Fruit fly (Drosophila melanogaster) whole organism, embryonic: ENCODE measurements around the gene MCTS1.

ENCODE experiments used
- CG11695 ChIP-seq: fragments of 200-800 bp; sonication (Bioruptor generic); IDR thresholded peaks from 3 replicates; pipeline ENCODE4 v1.3.6; 2022; ENCODE audit warnings: missing biosample characterization, missing genetic modification characterization
- CG18599 ChIP-seq: fragments of 200-800 bp; sonication (Bioruptor generic); optimal IDR thresholded peaks from 3 replicates; lab custom pipeline; 2017; ENCODE audit warnings: missing biosample characterization, missing genetic modification characterization, mild to moderate bottlenecking, moderate library complexity, missing genetic modification reagents
- CG2678 ChIP-seq: fragments of 200-800 bp; sonication (Bioruptor generic); optimal IDR thresholded peaks from 3 replicates; lab custom pipeline; 2019; ENCODE audit warnings: missing biosample characterization, mild to moderate bottlenecking, missing genetic modification characterization, moderate library complexity
- CG34376 ChIP-seq: fragments of 200-800 bp; sonication (Bioruptor generic); optimal IDR thresholded peaks from 2 replicates; lab custom pipeline; 2018; ENCODE audit warnings: missing biosample characterization, mild to moderate bottlenecking, missing genetic modification characterization
- CG6689 ChIP-seq: fragments of 200-800 bp; sonication (Bioruptor generic); IDR thresholded peaks from 2 replicates; pipeline ENCODE4 v1.3.6; 2022; ENCODE audit warnings: missing biosample characterization, missing genetic modification characterization
- CG8388 ChIP-seq: fragments of 200-800 bp; sonication (Bioruptor generic); optimal IDR thresholded peaks from 2 replicates; lab custom pipeline; 2019; ENCODE audit warnings: missing biosample characterization, mild to moderate bottlenecking, missing genetic modification characterization, moderate library complexity
- Chrac-16 ChIP-seq: fragments of 200-800 bp; sonication (Bioruptor generic); optimal IDR thresholded peaks from 3 replicates; lab custom pipeline; 2016; ENCODE audit warnings: missing biosample characterization, missing genetic modification characterization
- Hey ChIP-seq: fragments of 200-800 bp; sonication (Bioruptor generic); optimal IDR thresholded peaks from 3 replicates; lab custom pipeline; 2018; ENCODE audit warnings: missing biosample characterization, mild to moderate bottlenecking, missing genetic modification characterization
- HmgZ ChIP-seq: fragments of 200-800 bp; sonication (Bioruptor generic); optimal IDR thresholded peaks from 2 replicates; lab custom pipeline; 2018; ENCODE audit warnings: missing biosample characterization, mild to moderate bottlenecking, missing genetic modification characterization
- Hr78 ChIP-seq, 2 experiments: fragments of 200-800 bp in 1 of 2; fragments of >200 bp in 1 of 2; sonication (Bioruptor generic) in 1 of 2; optimal IDR thresholded peaks; 2 replicates each; lab custom pipeline; 2017 to 2019; ENCODE audit warnings: missing biosample characterization in 2 of 2, missing genetic modification characterization in 2 of 2, mild to moderate bottlenecking in 1 of 2, moderate library complexity in 1 of 2
- Mad ChIP-seq: fragments of 200-800 bp; sonication (Bioruptor generic); optimal IDR thresholded peaks from 2 replicates; lab custom pipeline; 2016; ENCODE audit warnings: missing biosample characterization, missing genetic modification characterization
- Oaz ChIP-seq: fragments of 200-800 bp; sonication (Bioruptor generic); IDR thresholded peaks from 2 replicates; pipeline ENCODE4 v1.3.6; 2022; ENCODE audit warnings: missing biosample characterization, missing genetic modification characterization

- TF ChIP-seq HmgZ (tag; lab: Kevin White, UChicago), result no peak
- TF ChIP-seq Hey (tag; lab: Kevin White, UChicago), result no peak
- peak; percentile 73 for TF ChIP-seq CG2678 (tag; lab: Kevin White, UChicago)
- TF ChIP-seq CG8388 (GFP tag; lab: Kevin White, UChicago), result peak; percentile 16
- TF ChIP-seq Mad, result no peak
- no peak for TF ChIP-seq CG34376 (GFP tag; lab: Kevin White, UChicago)
- TF ChIP-seq Chrac-16 (GFP tag; lab: Kevin White, UChicago), result no peak
- peak; percentile 48; the same call in 2 of the 3 replicates for TF ChIP-seq CG11695 (GFP tag; lab: Robert Waterston, UW)
- peak; percentile 38; the same call in 1 of the 2 replicates for TF ChIP-seq CG6689 (GFP tag; lab: Robert Waterston, UW)
- TF ChIP-seq Oaz (GFP tag; lab: Robert Waterston, UW), result no peak
- no peak for TF ChIP-seq CG18599 (GFP tag; lab: Kevin White, UChicago)
- TF ChIP-seq Hr78 (GFP tag; optimal IDR thresholded peaks at IDR 0.05; lab: Kevin White, UChicago), result no peak
Measured at dm6 chrX:6067281-6068008, 29.8 kb downstream of the MCTS1 start, which contains the start of gene CG5928.
